Worm (Caenorhabditis elegans) whole organism, L4/young adult: ENCODE results near the gene sdc-1.
A peak's percentile ranks its signal among the peaks of the same experiment; 100 is the strongest.

Experiments
- W03F9.2 ChIP-seq: fragments of 150-350 bp; optimal IDR thresholded peaks from 2 replicates; lab custom pipeline; 2014; ENCODE audit warnings: missing biosample characterization, missing genetic modification characterization
- dao-5 ChIP-seq: sonication (generic microtip); optimal IDR thresholded peaks from 2 replicates; lab custom pipeline; 2016; ENCODE audit warnings: missing genotype, missing genetic modification characterization, moderate library complexity, missing compliant biosample characterization
- him-1 ChIP-seq: sonication (generic microtip); optimal IDR thresholded peaks from 2 replicates; lab custom pipeline; 2016; ENCODE audit warnings: missing genotype, missing genetic modification reagents, missing genetic modification characterization, missing compliant biosample characterization

sdc-1 gene

ce11 chrX:16275255-16275813 lies at the start of gene sdc-1:
TSS of gene sdc-1 (plus strand) at chrX:16275763.
- TF ChIP-seq dao-5 (tag; lab: Kevin White, UChicago): no peak
- no peak for TF ChIP-seq him-1 (tag; lab: Kevin White, UChicago)
- TF ChIP-seq W03F9.2 (tag; lab: Kevin White, UChicago): no peak

- TF ChIP-seq W03F9.2 (tag; lab: Kevin White, UChicago) (no peak), dao-5 (tag; lab: Kevin White, UChicago) (no peak), him-1 (tag; lab: Kevin White, UChicago) (no peak)
Measured at ce11 chrX:16228622-16229021, 46.9 kb upstream of the sdc-1 start, which contains the start of gene F23A7.5. TSS of gene F23A7.5 (plus strand) at chrX:16228922.

ce11 chrX:16240626-16241025 lies 34.9 kb upstream of the sdc-1 start:
- no peak for TF ChIP-seq him-1 (tag; lab: Kevin White, UChicago)
- no peak for TF ChIP-seq W03F9.2 (tag; lab: Kevin White, UChicago)
- no peak for TF ChIP-seq dao-5 (tag; lab: Kevin White, UChicago)

ce11 chrX:16243129-16243528 lies 32.4 kb upstream of the sdc-1 start:
- TF ChIP-seq dao-5 (tag; lab: Kevin White, UChicago) (no peak), W03F9.2 (tag; lab: Kevin White, UChicago) (no peak), him-1 (tag; lab: Kevin White, UChicago) (no peak)

ce11 chrX:16244764-16245244 lies 30.8 kb upstream of the sdc-1 start, which contains the start of gene W10G6.1:
TSS of gene W10G6.1 (plus strand) at chrX:16245194.
- no peak for TF ChIP-seq him-1 (tag; lab: Kevin White, UChicago)
- TF ChIP-seq dao-5 (tag; lab: Kevin White, UChicago): no peak
- no peak for TF ChIP-seq W03F9.2 (tag; lab: Kevin White, UChicago)

ce11 chrX:16250679-16251078 lies 24.9 kb upstream of the sdc-1 start, which contains the start of gene W10G6.6:
TSS of gene W10G6.6 (minus strand) at chrX:16250779.
- TF ChIP-seq him-1 (tag; lab: Kevin White, UChicago) (no peak), W03F9.2 (tag; lab: Kevin White, UChicago) (no peak)

- no peak for TF ChIP-seq him-1 (tag; lab: Kevin White, UChicago)
- TF ChIP-seq dao-5 (tag; lab: Kevin White, UChicago): no peak
- TF ChIP-seq W03F9.2 (tag; lab: Kevin White, UChicago): no peak
Measured at ce11 chrX:16258503-16258902, 17.1 kb upstream of the sdc-1 start.

ce11 chrX:16260077-16260476 lies 15.5 kb upstream of the sdc-1 start:
- TF ChIP-seq him-1 (tag; lab: Kevin White, UChicago) (no peak), dao-5 (tag; lab: Kevin White, UChicago) (no peak), W03F9.2 (tag; lab: Kevin White, UChicago) (no peak)

- TF ChIP-seq him-1 (tag; lab: Kevin White, UChicago): no peak
- no peak for TF ChIP-seq W03F9.2 (tag; lab: Kevin White, UChicago)
- no peak for TF ChIP-seq dao-5 (tag; lab: Kevin White, UChicago)
Measured at ce11 chrX:16261993-16262392, 13.6 kb upstream of the sdc-1 start, which contains the start of gene sgk-1. TSS of gene sgk-1 (minus strand) at chrX:16262122.

- TF ChIP-seq W03F9.2 (tag; lab: Kevin White, UChicago): no peak
Measured at ce11 chrX:16263287-16263686, 12.3 kb upstream of the sdc-1 start.

- TF ChIP-seq dao-5 (tag; lab: Kevin White, UChicago) (no peak), him-1 (tag; lab: Kevin White, UChicago) (no peak), W03F9.2 (tag; lab: Kevin White, UChicago) (no peak)
Measured at ce11 chrX:16265636-16266384, 9.8 kb upstream of the sdc-1 start, which contains the start of gene mua-6. TSS of gene mua-6 (minus strand) at chrX:16265686.

ce11 chrX:16269969-16270368 lies 5.6 kb upstream of the sdc-1 start, which contains the start of gene ifa-3:
TSS of gene ifa-3 (minus strand) at chrX:16270069.
- TF ChIP-seq W03F9.2 (tag; lab: Kevin White, UChicago): no peak
- no peak for TF ChIP-seq dao-5 (tag; lab: Kevin White, UChicago)
- no peak for TF ChIP-seq him-1 (tag; lab: Kevin White, UChicago)

ce11 chrX:16271147-16271546 lies 4.4 kb upstream of the sdc-1 start:
- TF ChIP-seq W03F9.2 (tag; lab: Kevin White, UChicago) (peak; percentile 41), dao-5 (tag; lab: Kevin White, UChicago) (no peak), him-1 (tag; lab: Kevin White, UChicago) (no peak)
